Worm (Caenorhabditis elegans) whole organism, late embryonic: ENCODE measurements around the gene abu-14.

Experiments
- C38D4.7 ChIP-seq: fragments of 200-800 bp; sonication (Bioruptor generic); optimal IDR thresholded peaks from 2 replicates; lab custom pipeline; 2018; ENCODE audit warnings: mild to moderate bottlenecking, missing genetic modification characterization, moderate library complexity, missing compliant biosample characterization
- F13H6.1 ChIP-seq: sonication (generic microtip); optimal IDR thresholded peaks from 2 replicates; lab custom pipeline; 2016; ENCODE audit warnings: missing genetic modification characterization, missing compliant biosample characterization
- K02D7.2 ChIP-seq: sonication (generic microtip); optimal IDR thresholded peaks from 2 replicates; lab custom pipeline; 2017; ENCODE audit warnings: mild to moderate bottlenecking, missing genetic modification characterization, missing compliant biosample characterization
- T23F11.4 ChIP-seq: fragments of 200-800 bp; sonication (Bioruptor generic); optimal IDR thresholded peaks from 2 replicates; lab custom pipeline; 2018; ENCODE audit warnings: mild to moderate bottlenecking, missing genetic modification characterization, missing compliant biosample characterization
- ahr-1 ChIP-seq: sonication (generic microtip); optimal IDR thresholded peaks from 2 replicates; lab custom pipeline; 2016; ENCODE audit warnings: missing genetic modification characterization, missing compliant biosample characterization
- ceh-2 ChIP-seq: sonication (generic microtip); optimal IDR thresholded peaks from 2 replicates; lab custom pipeline; 2016; ENCODE audit warnings: missing genotype, missing genetic modification characterization, missing compliant biosample characterization
- ceh-22 ChIP-seq: sonication (generic microtip); optimal IDR thresholded peaks from 2 replicates; lab custom pipeline; 2017; ENCODE audit warnings: missing biosample characterization, missing genetic modification characterization
- ceh-30 ChIP-seq: fragments of 150-350 bp; optimal IDR thresholded peaks from 2 replicates; lab custom pipeline; 2014; ENCODE audit warnings: missing biosample characterization, missing genetic modification characterization
- ceh-31 ChIP-seq: sonication (generic microtip); optimal IDR thresholded peaks from 2 replicates; lab custom pipeline; 2016; ENCODE audit warnings: missing genetic modification characterization, missing compliant biosample characterization
- ceh-34 ChIP-seq: sonication (generic microtip); optimal IDR thresholded peaks from 2 replicates; lab custom pipeline; 2016; ENCODE audit warnings: mild to moderate bottlenecking, missing genetic modification characterization, missing compliant biosample characterization
- ceh-48 ChIP-seq: sonication (generic microtip); optimal IDR thresholded peaks from 2 replicates; lab custom pipeline; 2016; ENCODE audit warnings: missing genetic modification characterization, inconsistent platforms, missing compliant biosample characterization
- ceh-9 ChIP-seq: sonication (generic microtip); optimal IDR thresholded peaks from 2 replicates; lab custom pipeline; 2016; ENCODE audit warnings: mild to moderate bottlenecking, missing genetic modification characterization, inconsistent platforms, missing compliant biosample characterization
- che-1 ChIP-seq: sonication (generic microtip); optimal IDR thresholded peaks from 2 replicates; lab custom pipeline; 2016; ENCODE audit warnings: mild to moderate bottlenecking, missing genetic modification characterization, missing compliant biosample characterization
- dmd-4 ChIP-seq: sonication (generic microtip); optimal IDR thresholded peaks from 2 replicates; lab custom pipeline; 2016; ENCODE audit warnings: borderline replicate concordance, missing genetic modification characterization, missing compliant biosample characterization
- dve-1 ChIP-seq: sonication (generic microtip); optimal IDR thresholded peaks from 2 replicates; lab custom pipeline; 2017; ENCODE audit warnings: antibody characterized with exemption, mild to moderate bottlenecking, missing genetic modification characterization, missing compliant biosample characterization
- elt-2 ChIP-seq: sonication (generic microtip); optimal IDR thresholded peaks from 2 replicates; lab custom pipeline; 2016; ENCODE audit warnings: missing genetic modification reagents, missing genetic modification characterization, missing compliant biosample characterization
- elt-4 ChIP-seq: sonication (generic microtip); optimal IDR thresholded peaks from 2 replicates; lab custom pipeline; 2016; ENCODE audit warnings: missing genetic modification characterization, missing compliant biosample characterization
- ets-4 ChIP-seq: sonication (generic microtip); optimal IDR thresholded peaks from 2 replicates; lab custom pipeline; 2016; ENCODE audit warnings: missing genetic modification characterization, missing compliant biosample characterization
- fkh-6 ChIP-seq: sonication (generic microtip); optimal IDR thresholded peaks from 2 replicates; lab custom pipeline; 2016; ENCODE audit warnings: missing genetic modification characterization, missing compliant biosample characterization
- gmeb-2 ChIP-seq: sonication (generic microtip); optimal IDR thresholded peaks from 2 replicates; lab custom pipeline; 2016; ENCODE audit warnings: missing genetic modification characterization, inconsistent platforms, missing compliant biosample characterization
- hlh-6 ChIP-seq: sonication (generic microtip); optimal IDR thresholded peaks from 2 replicates; lab custom pipeline; 2016; ENCODE audit warnings: missing genotype, missing genetic modification characterization, missing compliant biosample characterization
- lim-6 ChIP-seq: sonication (generic microtip); optimal IDR thresholded peaks from 2 replicates; lab custom pipeline; 2016; ENCODE audit warnings: missing genetic modification characterization, missing compliant biosample characterization
- mec-3 ChIP-seq: sonication (generic microtip); optimal IDR thresholded peaks from 2 replicates; lab custom pipeline; 2016; ENCODE audit warnings: borderline replicate concordance, missing genetic modification characterization, missing compliant biosample characterization
- nfya-1 ChIP-seq: sonication (generic microtip); optimal IDR thresholded peaks from 2 replicates; lab custom pipeline; 2017; ENCODE audit warnings: missing genetic modification characterization, mild to moderate bottlenecking, missing compliant biosample characterization, antibody characterized with exemption, moderate library complexity
- nhr-232 ChIP-seq: sonication (generic microtip); optimal IDR thresholded peaks from 2 replicates; lab custom pipeline; 2016; ENCODE audit warnings: missing genetic modification characterization, missing compliant biosample characterization
- pag-3 ChIP-seq: sonication (generic microtip); optimal IDR thresholded peaks from 2 replicates; lab custom pipeline; 2016; ENCODE audit warnings: missing compliant biosample characterization, missing genetic modification characterization, borderline replicate concordance
- pax-1 ChIP-seq: fragments of 150-350 bp; optimal IDR thresholded peaks from 2 replicates; lab custom pipeline; 2014; ENCODE audit warnings: missing biosample characterization, missing genetic modification characterization
- pha-2 ChIP-seq: sonication (generic microtip); optimal IDR thresholded peaks from 2 replicates; lab custom pipeline; 2017; ENCODE audit warnings: mild to moderate bottlenecking, missing genetic modification characterization, missing compliant biosample characterization
- ref-2 ChIP-seq: sonication (generic microtip); optimal IDR thresholded peaks from 2 replicates; lab custom pipeline; 2016; ENCODE audit warnings: missing genetic modification characterization, missing compliant biosample characterization
- sdc-2 ChIP-seq: sonication (generic microtip); optimal IDR thresholded peaks from 2 replicates; lab custom pipeline; 2016; ENCODE audit warnings: missing genotype, missing genetic modification characterization, missing compliant biosample characterization
- sox-2 ChIP-seq: fragments of 200-800 bp; sonication (Bioruptor generic); IDR thresholded peaks from 2 replicates; pipeline ENCODE4 v1.3.6; 2022; ENCODE audit warnings: missing genetic modification reagents, missing genetic modification characterization, missing compliant biosample characterization
- syd-9 ChIP-seq: sonication (generic microtip); optimal IDR thresholded peaks from 2 replicates; lab custom pipeline; 2016; ENCODE audit warnings: mild to moderate bottlenecking, missing genetic modification characterization, moderate library complexity, missing compliant biosample characterization
- tbx-7 ChIP-seq: sonication (generic microtip); optimal IDR thresholded peaks from 2 replicates; lab custom pipeline; 2016; ENCODE audit warnings: missing genotype, missing genetic modification characterization, missing compliant biosample characterization
- ttx-3 ChIP-seq: sonication (generic microtip); optimal IDR thresholded peaks from 2 replicates; lab custom pipeline; 2016; ENCODE audit warnings: missing genetic modification reagents, missing genetic modification characterization, missing compliant biosample characterization
- unc-3 ChIP-seq, 2 experiments: fragments of 200-800 bp in 1 of 2; sonication (Bioruptor generic) in 1 of 2; sonication (generic microtip) in 1 of 2; conservative IDR thresholded peaks in 1 of 2; optimal IDR thresholded peaks in 1 of 2; 2 replicates each; pipeline versions ENCODE4 v1.3.6 to Lab custom; 2016 to 2022; ENCODE audit warnings: missing compliant biosample characterization in 2 of 2, missing genetic modification characterization in 2 of 2, missing genetic modification reagents in 1 of 2

Gene abu-14

DNA sequence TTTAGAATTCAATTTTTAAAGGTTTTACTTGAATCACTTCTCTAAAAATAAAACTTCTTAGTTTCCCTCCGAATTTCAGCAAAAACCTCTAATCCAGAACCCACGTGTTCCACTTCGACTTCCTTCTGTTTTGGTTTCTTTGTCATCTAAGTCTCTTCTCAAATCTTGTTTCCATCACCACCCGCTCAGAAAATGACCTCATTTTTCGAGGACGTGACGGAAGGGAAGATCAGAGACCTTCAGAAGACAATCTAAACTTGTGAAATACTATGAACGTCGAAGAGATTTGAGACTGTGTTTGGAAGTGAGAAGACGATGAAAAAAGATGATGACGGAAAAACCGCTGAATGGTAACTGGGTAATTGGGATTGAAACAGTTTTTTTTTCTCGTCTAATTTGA, 37.4 kb downstream of the abu-14 start:
- no peak for TF ChIP-seq pha-2
- TF ChIP-seq sdc-2 (tag; lab: Kevin White, UChicago) = no peak
- no peak for TF ChIP-seq pag-3 (tag; lab: Kevin White, UChicago)
- no peak for TF ChIP-seq dve-1 (tag; lab: Kevin White, UChicago)
- no peak for TF ChIP-seq unc-3 (GFP tag; conservative IDR thresholded peaks at IDR 0.05; lab: Robert Waterston, UW)
- no peak for TF ChIP-seq unc-3 (tag; optimal IDR thresholded peaks at IDR 0.05; lab: Kevin White, UChicago)
- no peak for TF ChIP-seq tbx-7
- no peak for TF ChIP-seq elt-2
- TF ChIP-seq nhr-232 (tag; lab: Kevin White, UChicago) = no peak
- no peak for TF ChIP-seq gmeb-2 (tag; lab: Kevin White, UChicago)
- TF ChIP-seq K02D7.2 (tag; lab: Kevin White, UChicago) = no peak
- TF ChIP-seq pax-1 (tag; lab: Kevin White, UChicago) = no peak

ce11 chrII:9188380-9188779, 38.6 kb downstream of the abu-14 start, which contains the start of gene sym-2:
Gene sym-2, minus strand, starts transcription at chrII:9188480.
- TF ChIP-seq ref-2 (tag; lab: Kevin White, UChicago) (no peak), nhr-232 (tag; lab: Kevin White, UChicago) (no peak), mec-3 (tag; lab: Kevin White, UChicago) (no peak), ceh-31 (tag; lab: Kevin White, UChicago) (no peak), dmd-4 (tag; lab: Kevin White, UChicago) (no peak), ceh-30 (tag; lab: Kevin White, UChicago) (no peak), fkh-6 (no peak), sox-2 (GFP tag; lab: Robert Waterston, UW) (no peak), pax-1 (tag; lab: Kevin White, UChicago) (no peak), ceh-22 (no peak), C38D4.7 (GFP tag; lab: Kevin White, UChicago) (no peak), hlh-6 (tag; lab: Kevin White, UChicago) (no peak), ceh-34 (tag; lab: Kevin White, UChicago) (no peak), nfya-1 (tag; lab: Kevin White, UChicago) (no peak), F13H6.1 (tag; lab: Kevin White, UChicago) (no peak), ceh-48 (no peak)

ce11 chrII:9185915-9186314, 41.1 kb downstream of the abu-14 start:
- TF ChIP-seq ets-4 (tag; lab: Kevin White, UChicago) (no peak), T23F11.4 (no peak), che-1 (tag; lab: Kevin White, UChicago) (no peak), pag-3 (tag; lab: Kevin White, UChicago) (no peak), ttx-3 (no peak), ceh-2 (tag; lab: Kevin White, UChicago) (no peak), gmeb-2 (tag; lab: Kevin White, UChicago) (no peak), syd-9 (tag; lab: Kevin White, UChicago) (no peak), ahr-1 (tag; lab: Kevin White, UChicago) (no peak), hlh-6 (tag; lab: Kevin White, UChicago) (no peak), ceh-31 (tag; lab: Kevin White, UChicago) (no peak), elt-4 (tag; lab: Kevin White, UChicago) (no peak), dmd-4 (tag; lab: Kevin White, UChicago) (no peak), lim-6 (no peak), ceh-9 (tag; lab: Kevin White, UChicago) (no peak)

ce11 chrII:9181155-9181554, 45.9 kb downstream of the abu-14 start:
- TF ChIP-seq elt-2 (peak; percentile 62), ceh-48 (no peak)
